Worm (Caenorhabditis elegans) whole organism, L4 larva: ENCODE measurements around the gene F22E5.9.
A peak's percentile ranks its signal among the peaks of the same experiment; 100 is the strongest.

Experiments
- D1046.2 ChIP-seq: fragments of 200-800 bp; sonication (Bioruptor generic); IDR thresholded peaks from 2 replicates; pipeline ENCODE4 v1.3.6; 2022; ENCODE audit warnings: missing genetic modification characterization, missing compliant biosample characterization
- T20F7.1 ChIP-seq: fragments of 200-800 bp; sonication (Bioruptor generic); optimal IDR thresholded peaks from 2 replicates; lab custom pipeline; 2018; ENCODE audit warnings: mild to moderate bottlenecking, missing genetic modification characterization, missing compliant biosample characterization
- Y75B8A.6 ChIP-seq: fragments of 200-800 bp; sonication (Bioruptor generic); IDR thresholded peaks from 2 replicates; pipeline ENCODE4 v1.3.6; 2022; ENCODE audit warnings: missing genetic modification reagents, missing genetic modification characterization, missing compliant biosample characterization
- ZK337.2 ChIP-seq: fragments of 200-800 bp; sonication (Bioruptor generic); IDR thresholded peaks from 2 replicates; pipeline ENCODE4 v1.3.6; 2022; ENCODE audit warnings: missing genetic modification reagents, missing genetic modification characterization, missing compliant biosample characterization
- ZK546.5 ChIP-seq, 2 experiments: sonication (generic microtip); optimal IDR thresholded peaks; 2 replicates each; lab custom pipeline; 2017; ENCODE audit warnings: missing biosample characterization in 2 of 2, missing genetic modification characterization in 2 of 2
- aha-1 ChIP-seq: fragments of 150-350 bp; peaks from one replicate; lab custom pipeline; 2014; ENCODE audit warnings: missing biosample characterization, missing genetic modification characterization
- aly-2 ChIP-seq: sonication (generic microtip); optimal IDR thresholded peaks from 2 replicates; lab custom pipeline; 2018; ENCODE audit warnings: missing biosample characterization, missing genetic modification characterization
- ceh-62 ChIP-seq: sonication (generic microtip); optimal IDR thresholded peaks from 2 replicates; lab custom pipeline; 2017; ENCODE audit warnings: missing biosample characterization, missing genetic modification characterization
- ceh-82 ChIP-seq: sonication (generic microtip); optimal IDR thresholded peaks from 2 replicates; lab custom pipeline; 2017; ENCODE audit warnings: missing biosample characterization, missing genetic modification characterization
- daf-16 ChIP-seq, 3 experiments: sonication (generic microtip); optimal IDR thresholded peaks; 2 replicates each; lab custom pipeline; 2016 to 2017; ENCODE audit warnings: missing genetic modification characterization in 3 of 3, missing genetic modification reagents in 3 of 3, mild to moderate bottlenecking in 2 of 3, missing compliant biosample characterization in 2 of 3, missing biosample characterization in 1 of 3, moderate library complexity in 1 of 3
- dmd-9 ChIP-seq: fragments of 200-800 bp; sonication (Bioruptor generic); IDR thresholded peaks from 2 replicates; pipeline ENCODE4 v1.3.6; 2022; ENCODE audit warnings: missing genetic modification reagents, missing genetic modification characterization, missing compliant biosample characterization
- dpl-1 ChIP-seq: fragments of 150-350 bp; optimal IDR thresholded peaks from 2 replicates; lab custom pipeline; 2014; ENCODE audit warnings: missing biosample characterization, missing genetic modification reagents, missing genetic modification characterization
- egl-27 ChIP-seq: sonication (generic microtip); optimal IDR thresholded peaks from 3 replicates; lab custom pipeline; 2017; ENCODE audit warnings: missing biosample characterization, missing genetic modification reagents, missing genetic modification characterization
- fkh-10 ChIP-seq: fragments of 150-350 bp; optimal IDR thresholded peaks from 2 replicates; lab custom pipeline; 2014; ENCODE audit warnings: missing biosample characterization, missing genetic modification reagents, missing genetic modification characterization
- fos-1 ChIP-seq: fragments of 150-350 bp; optimal IDR thresholded peaks from 2 replicates; lab custom pipeline; 2014; ENCODE audit warnings: missing biosample characterization, missing genetic modification characterization
- hlh-11 ChIP-seq: fragments of 200-800 bp; sonication (Bioruptor generic); optimal IDR thresholded peaks from 2 replicates; lab custom pipeline; 2018; ENCODE audit warnings: mild to moderate bottlenecking, missing genetic modification characterization, missing compliant biosample characterization
- hlh-30 ChIP-seq: sonication (generic microtip); optimal IDR thresholded peaks from 2 replicates; lab custom pipeline; 2017; ENCODE audit warnings: antibody characterized with exemption, mild to moderate bottlenecking, missing genetic modification characterization, missing compliant biosample characterization; ENCODE audit not compliant: insufficient read depth
- hmg-1.1 ChIP-seq: fragments of 200-800 bp; sonication (Bioruptor generic); IDR thresholded peaks from 2 replicates; pipeline ENCODE4 v1.3.6; 2022; ENCODE audit warnings: missing genetic modification reagents, missing genetic modification characterization, missing compliant biosample characterization
- lim-7 ChIP-seq: fragments of 200-800 bp; sonication (Bioruptor generic); IDR thresholded peaks from 2 replicates; pipeline ENCODE4 v1.3.6; 2022; ENCODE audit warnings: missing genetic modification characterization, missing compliant biosample characterization
- lin-38 ChIP-seq: fragments of 200-800 bp; sonication (Bioruptor generic); IDR thresholded peaks from 2 replicates; pipeline ENCODE4 v1.3.6; 2022; ENCODE audit warnings: missing genetic modification reagents, missing genetic modification characterization, missing compliant biosample characterization
- lsy-2 ChIP-seq, 2 experiments: fragments of 150-350 bp in 1 of 2; sonication (generic microtip) in 1 of 2; optimal IDR thresholded peaks; 2 replicates each; lab custom pipeline; 2014 to 2017; ENCODE audit warnings: missing biosample characterization in 2 of 2, missing genetic modification characterization in 2 of 2
- madf-9 ChIP-seq: fragments of 200-800 bp; sonication (Bioruptor generic); conservative IDR thresholded peaks from 2 replicates; pipeline ENCODE4 v1.3.6; 2022; ENCODE audit warnings: missing genetic modification reagents, missing genetic modification characterization, missing compliant biosample characterization
- mes-2 ChIP-seq: sonication (generic microtip); optimal IDR thresholded peaks from 2 replicates; lab custom pipeline; 2016; ENCODE audit warnings: missing genotype, mild to moderate bottlenecking, missing genetic modification characterization, missing compliant biosample characterization; ENCODE audit not compliant: poor library complexity, severe bottlenecking
- mxl-2 ChIP-seq: fragments of 200-800 bp; sonication (Bioruptor generic); conservative IDR thresholded peaks from 2 replicates; pipeline ENCODE4 v1.3.6; 2022; ENCODE audit warnings: missing genetic modification reagents, missing genetic modification characterization, missing compliant biosample characterization
- nhr-10 ChIP-seq: fragments of 150-350 bp; optimal IDR thresholded peaks from 2 replicates; lab custom pipeline; 2014; ENCODE audit warnings: missing biosample characterization, missing genetic modification characterization
- nhr-111 ChIP-seq: fragments of 200-800 bp; sonication (Bioruptor generic); optimal IDR thresholded peaks from 2 replicates; lab custom pipeline; 2018; ENCODE audit warnings: mild to moderate bottlenecking, missing genetic modification characterization, missing compliant biosample characterization
- nhr-42 ChIP-seq: fragments of 200-800 bp; sonication (Bioruptor generic); IDR thresholded peaks from 2 replicates; pipeline ENCODE4 v1.3.6; 2022; ENCODE audit warnings: missing genetic modification characterization, missing compliant biosample characterization
- nhr-76 ChIP-seq: fragments of 150-350 bp; optimal IDR thresholded peaks from 2 replicates; lab custom pipeline; 2014; ENCODE audit warnings: missing biosample characterization, missing genetic modification characterization
- saeg-2 ChIP-seq: fragments of 200-800 bp; sonication (Bioruptor generic); IDR thresholded peaks from 2 replicates; pipeline ENCODE4 v1.3.6; 2022; ENCODE audit warnings: missing genetic modification reagents, missing genetic modification characterization, missing compliant biosample characterization
- set-16 ChIP-seq: fragments of 200-800 bp; sonication (Bioruptor generic); IDR thresholded peaks from 2 replicates; pipeline ENCODE4 v1.3.6; 2022; ENCODE audit warnings: missing genetic modification reagents, missing genetic modification characterization, missing compliant biosample characterization
- unc-130 ChIP-seq: sonication (generic microtip); optimal IDR thresholded peaks from 2 replicates; lab custom pipeline; 2016; ENCODE audit warnings: missing genetic modification reagents, missing genetic modification characterization, missing compliant biosample characterization
- unc-62 ChIP-seq, 3 experiments: fragments of 150-350 bp in 1 of 3; sonication (generic microtip); optimal IDR thresholded peaks in 2 of 3; peaks in 1 of 3; 1 replicate in 1 of 3; 2 replicates in 2 of 3; lab custom pipeline; 2014 to 2017; ENCODE audit warnings: missing biosample characterization in 3 of 3, missing genetic modification characterization in 3 of 3, missing genetic modification reagents in 3 of 3, missing genotype in 1 of 3
- vab-7 ChIP-seq: fragments of 200-800 bp; sonication (Bioruptor generic); IDR thresholded peaks from 2 replicates; pipeline ENCODE4 v1.3.6; 2022; ENCODE audit warnings: missing genetic modification reagents, missing genetic modification characterization, missing compliant biosample characterization
- zfp-2 ChIP-seq: sonication (generic microtip); optimal IDR thresholded peaks from 2 replicates; lab custom pipeline; 2016; ENCODE audit warnings: mild to moderate bottlenecking, missing genetic modification characterization, missing compliant biosample characterization
- zip-11 ChIP-seq: fragments of 200-800 bp; sonication (Bioruptor generic); IDR thresholded peaks from 2 replicates; pipeline ENCODE4 v1.3.6; 2022; ENCODE audit warnings: missing genetic modification characterization, missing compliant biosample characterization
- zip-2 ChIP-seq: fragments of 150-350 bp; optimal IDR thresholded peaks from 2 replicates; lab custom pipeline; 2014; ENCODE audit warnings: missing biosample characterization, missing genetic modification characterization

F22E5.9 gene

DNA sequence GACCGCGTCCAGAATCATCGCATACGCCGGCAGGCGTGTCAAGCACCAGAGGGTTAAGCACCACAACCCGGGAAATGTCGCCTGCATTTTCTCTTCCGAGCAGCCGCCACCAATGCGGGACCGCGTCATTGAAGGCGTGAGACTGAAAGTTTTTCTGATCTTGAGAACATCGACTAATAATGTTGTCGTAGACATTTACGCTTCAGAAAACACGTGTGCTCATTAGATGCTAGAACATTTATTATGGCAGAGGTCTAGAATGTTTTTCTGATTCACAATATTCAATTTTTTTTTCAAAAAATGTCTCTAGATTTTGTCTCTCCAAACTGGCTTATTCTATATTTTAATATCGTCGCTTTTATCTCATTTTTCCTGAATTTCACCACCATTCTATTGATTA is 18.4 kb downstream of the F22E5.9 start, which contains the start of gene sri-47:
sri-47 (plus strand) TSS at position 301 of the 400 bp plus-strand sequence.
- TF ChIP-seq nhr-42 (no peak), nhr-76 (no peak), aha-1 (tag; lab: Kevin White, UChicago) (no peak), T20F7.1 (no peak), D1046.2 (GFP tag; lab: Robert Waterston, UW) (0 out of 2 replicates have a peak, but pooled peaks have one; percentile 39), zfp-2 (tag; lab: Kevin White, UChicago) (no peak), unc-62 (GFP tag; optimal IDR thresholded peaks at IDR 0.05 in 1 of 2; lab: Kevin White, UChicago) (peak in 1 of 2 experiments; percentile 85), unc-62 (tag; optimal IDR thresholded peaks at IDR 0.05; lab: Kevin White, UChicago) (no peak), set-16 (0 out of 2 replicates have a peak, but pooled peaks have one; percentile 23), saeg-2 (no peak), lsy-2 (tag; optimal IDR thresholded peaks at IDR 0.05; lab: Kevin White, UChicago) (no peak), egl-27 (tag; lab: Kevin White, UChicago) (no peak), hlh-30 (tag; lab: Kevin White, UChicago) (no peak)

DNA sequence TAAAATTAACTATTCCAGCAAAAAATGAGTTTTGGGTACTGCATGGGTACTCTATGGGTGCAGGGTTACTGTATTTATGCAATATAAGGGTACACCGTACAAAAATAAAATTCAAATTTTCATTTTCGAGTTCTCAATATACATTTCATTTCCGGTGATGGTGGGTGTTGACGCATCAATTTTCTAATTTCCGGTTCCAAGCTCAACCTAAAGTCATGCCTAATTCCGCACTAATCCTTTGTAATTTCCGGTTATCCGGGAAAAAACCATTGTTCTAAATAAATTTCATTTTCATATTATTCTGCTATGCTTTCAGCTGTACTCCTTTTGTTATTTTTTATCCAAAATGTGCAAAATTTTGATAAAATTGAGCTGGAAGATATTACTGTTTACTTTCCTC is 21.2 kb downstream of the F22E5.9 start, which contains the start of gene gcy-21:
gcy-21 (plus strand) TSS at position 301 of the 400 bp plus-strand sequence.
- no peak for TF ChIP-seq zip-11 (GFP tag; lab: Robert Waterston, UW)
- no peak for TF ChIP-seq hlh-11 (tag; lab: Kevin White, UChicago)
- TF ChIP-seq fos-1, result no peak
- TF ChIP-seq nhr-10 (tag; lab: Kevin White, UChicago), result no peak
- TF ChIP-seq ceh-82 (tag; lab: Kevin White, UChicago), result no peak
- no peak for TF ChIP-seq vab-7 (GFP tag; lab: Robert Waterston, UW)
- TF ChIP-seq unc-130 (GFP tag; lab: Kevin White, UChicago), result no peak
- no peak for TF ChIP-seq mxl-2 (GFP tag; lab: Robert Waterston, UW)
- no peak for TF ChIP-seq fkh-10 (GFP tag; lab: Kevin White, UChicago)
- no peak for TF ChIP-seq mes-2
- no peak for TF ChIP-seq zfp-2 (tag; lab: Kevin White, UChicago)
- no peak for TF ChIP-seq lim-7 (GFP tag; lab: Robert Waterston, UW)
- TF ChIP-seq hmg-1.1, result no peak
- TF ChIP-seq ceh-62 (tag; lab: Kevin White, UChicago), result no peak
- no peak for TF ChIP-seq ZK337.2 (GFP tag; lab: Robert Waterston, UW)
- TF ChIP-seq set-16, result no peak
- TF ChIP-seq aly-2 (tag; lab: Kevin White, UChicago), result no peak
- TF ChIP-seq, all 104 proteins: peak for 0

DNA sequence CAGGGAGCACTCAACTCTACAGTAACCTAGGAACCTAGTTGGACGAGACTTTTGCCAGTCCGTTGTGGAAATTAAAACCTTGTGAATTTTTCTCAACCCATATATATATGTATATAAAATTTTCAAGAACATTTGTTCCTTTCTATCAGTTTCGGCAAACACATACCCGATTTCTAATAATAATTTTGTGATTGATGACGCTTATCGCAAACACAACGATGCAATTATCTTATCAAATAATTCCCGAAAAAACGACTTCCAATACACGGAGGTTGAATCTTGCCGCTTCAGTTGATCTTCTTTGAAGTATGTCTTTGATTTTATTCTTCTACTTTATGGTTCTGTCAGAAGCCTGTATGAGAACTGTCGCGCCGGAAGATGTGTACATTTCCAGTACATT is 26.9 kb downstream of the F22E5.9 start, which contains the start of gene F22E5.2:
F22E5.2 (plus strand) TSS at position 301 of the 400 bp plus-strand sequence.
- TF ChIP-seq aha-1 (tag; lab: Kevin White, UChicago), result peak; percentile 26

DNA sequence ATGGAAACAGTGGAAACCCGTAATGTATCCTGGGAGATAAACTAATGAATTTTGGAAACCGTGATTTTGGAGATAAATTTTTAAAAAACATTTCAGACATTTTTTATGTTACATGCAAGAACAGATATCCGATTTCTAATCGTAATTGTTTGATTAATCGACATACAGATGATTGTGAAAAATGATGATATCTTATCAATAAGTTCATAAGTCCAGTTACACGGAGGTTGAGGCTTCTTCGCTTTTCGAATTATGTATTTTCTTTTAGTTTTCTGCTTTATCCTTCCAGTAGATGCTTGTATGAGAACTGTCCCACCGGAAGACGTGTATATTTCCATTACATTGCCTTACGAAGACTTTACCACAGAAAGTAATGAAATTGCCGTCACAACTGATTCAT is 27.4 kb downstream of the F22E5.9 start, which contains the start of gene F22E5.22:
F22E5.22 (plus strand) TSS at position 301 of the 400 bp plus-strand sequence.
- TF ChIP-seq fos-1, result no peak
- no peak for TF ChIP-seq madf-9
- no peak for TF ChIP-seq lin-38 (GFP tag; lab: Robert Waterston, UW)
- TF ChIP-seq Y75B8A.6 (GFP tag; lab: Robert Waterston, UW), result no peak
- no peak for TF ChIP-seq nhr-10 (tag; lab: Kevin White, UChicago)
- no peak for TF ChIP-seq ZK546.5 (tag; optimal IDR thresholded peaks at IDR 0.05; lab: Kevin White, UChicago)
- no peak for TF ChIP-seq dmd-9 (GFP tag; lab: Robert Waterston, UW)
- no peak for TF ChIP-seq zip-11 (GFP tag; lab: Robert Waterston, UW)
- TF ChIP-seq daf-16 (GFP tag; optimal IDR thresholded peaks at IDR 0.05; lab: Kevin White, UChicago), result no peak
- no peak for TF ChIP-seq daf-16 (tag; optimal IDR thresholded peaks at IDR 0.05; lab: Kevin White, UChicago)
- TF ChIP-seq nhr-111 (GFP tag; lab: Kevin White, UChicago), result no peak
- no peak for TF ChIP-seq zip-2 (tag; lab: Kevin White, UChicago)
- TF ChIP-seq dpl-1 (GFP tag; lab: Kevin White, UChicago), result no peak
